Fruit fly (Drosophila melanogaster) whole organism: Measurements from ENCODE around the gene ppk23.
A peak's percentile ranks its signal among the peaks of the same experiment; 100 is the strongest.

ENCODE experiments used
- CG8478 ChIP-seq: fragments of >200 bp; optimal IDR thresholded peaks from 2 replicates; lab custom pipeline; 2018; ENCODE audit warnings: inconsistent platforms
- Dll ChIP-seq: fragments of >200 bp; optimal IDR thresholded peaks from 2 replicates; lab custom pipeline; 2017
- EcR ChIP-seq, 2 experiments: fragments of >200 bp; optimal IDR thresholded peaks; 2 replicates each; lab custom pipeline; 2017; ENCODE audit warnings: missing biosample characterization in 2 of 2, missing genetic modification characterization in 2 of 2, missing genetic modification reagents in 2 of 2
- pan ChIP-seq: fragments of >200 bp; optimal IDR thresholded peaks from 2 replicates; lab custom pipeline; 2017
- psq ChIP-seq: fragments of >200 bp; optimal IDR thresholded peaks from 2 replicates; lab custom pipeline; 2017
- usp ChIP-seq: fragments of >200 bp; optimal IDR thresholded peaks from 2 replicates; lab custom pipeline; 2017; ENCODE audit warnings: missing biosample characterization, missing genetic modification characterization, mixed read lengths

The ppk23 gene

DNA sequence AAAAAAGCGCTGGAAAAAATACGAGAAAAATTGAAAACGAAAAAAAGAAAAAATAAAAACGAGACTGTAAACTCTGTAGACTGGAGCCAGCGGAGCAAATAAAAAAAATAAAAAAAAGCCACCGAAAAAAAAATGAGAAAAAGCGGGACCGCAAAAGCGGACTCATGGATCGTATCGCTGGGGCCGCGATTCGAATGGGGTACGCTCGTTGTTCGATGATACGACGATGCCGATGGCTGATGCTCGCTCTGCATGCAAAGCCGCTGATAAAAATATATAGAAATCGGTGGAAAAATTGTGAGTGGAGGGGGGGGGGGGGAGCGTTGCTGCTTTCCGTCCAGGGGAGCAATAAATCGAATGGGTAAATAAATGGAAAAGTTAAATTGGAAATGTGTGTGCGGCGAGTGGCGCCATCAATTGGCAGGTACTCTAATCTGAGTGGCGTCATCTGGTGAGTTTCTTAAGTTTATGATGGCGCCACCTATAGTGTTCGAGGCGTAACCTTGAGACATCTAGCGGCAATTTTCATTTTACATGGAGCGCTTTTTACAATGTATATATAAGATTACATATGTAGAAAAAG is 37.4 kb downstream of the ppk23 start:
- no peak for TF ChIP-seq CG8478 (lab: Kevin White, UChicago)
- TF ChIP-seq psq (lab: Kevin White, UChicago), result no peak
- TF ChIP-seq EcR (GFP tag; optimal IDR thresholded peaks at IDR 0.05; lab: Kevin White, UChicago), result no peak

DNA sequence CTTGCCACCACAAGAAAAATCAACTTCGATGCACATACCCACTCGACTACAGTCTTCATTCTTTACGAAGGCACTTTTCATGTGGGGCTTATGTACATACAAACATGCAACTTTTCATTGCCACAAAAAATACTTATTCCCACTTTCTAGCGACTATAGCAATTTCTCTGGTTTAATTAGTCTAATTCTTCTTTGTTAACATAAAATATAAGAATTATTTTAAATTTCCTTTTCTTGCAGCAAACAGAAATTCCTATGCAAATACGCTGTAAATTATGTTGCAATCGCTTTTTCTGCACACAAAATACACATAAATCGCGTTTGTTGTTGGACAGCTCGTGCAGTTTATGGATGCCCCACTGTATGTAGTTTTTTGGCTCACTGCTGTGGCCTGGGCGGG is 44.6 kb downstream of the ppk23 start:
- no peak for TF ChIP-seq EcR (GFP tag; optimal IDR thresholded peaks at IDR 0.05; lab: Kevin White, UChicago)
- no peak for TF ChIP-seq pan (lab: Kevin White, UChicago)
- no peak for TF ChIP-seq usp (GFP tag; lab: Kevin White, UChicago)
- TF ChIP-seq Dll, result no peak
- no peak for TF ChIP-seq psq (lab: Kevin White, UChicago)
- TF ChIP-seq CG8478 (lab: Kevin White, UChicago), result no peak

DNA sequence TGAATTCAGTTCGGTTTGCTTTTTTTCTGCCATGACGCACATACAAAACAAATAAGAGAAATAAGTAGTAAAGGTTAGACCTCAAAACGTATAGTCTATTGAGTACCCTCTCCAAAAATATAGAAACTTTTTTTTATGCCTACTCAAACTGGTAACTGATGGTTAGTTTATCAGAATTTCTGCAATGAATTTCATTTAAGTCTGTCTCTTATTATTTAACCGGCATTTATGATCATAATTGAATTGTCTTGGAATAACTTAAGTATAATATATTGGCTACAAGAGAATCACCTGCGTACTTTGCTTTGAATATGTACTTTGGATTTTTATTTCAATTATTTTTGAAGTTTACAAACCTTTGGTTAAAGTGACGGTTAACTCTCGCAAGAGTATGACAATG is 45.5 kb downstream of the ppk23 start:
- TF ChIP-seq Dll, result no peak
- TF ChIP-seq pan (lab: Kevin White, UChicago), result no peak
- TF ChIP-seq EcR (GFP tag; optimal IDR thresholded peaks at IDR 0.05; lab: Kevin White, UChicago), result no peak
- TF ChIP-seq CG8478 (lab: Kevin White, UChicago), result no peak
- TF ChIP-seq usp (GFP tag; lab: Kevin White, UChicago), result no peak
- no peak for TF ChIP-seq psq (lab: Kevin White, UChicago)

DNA sequence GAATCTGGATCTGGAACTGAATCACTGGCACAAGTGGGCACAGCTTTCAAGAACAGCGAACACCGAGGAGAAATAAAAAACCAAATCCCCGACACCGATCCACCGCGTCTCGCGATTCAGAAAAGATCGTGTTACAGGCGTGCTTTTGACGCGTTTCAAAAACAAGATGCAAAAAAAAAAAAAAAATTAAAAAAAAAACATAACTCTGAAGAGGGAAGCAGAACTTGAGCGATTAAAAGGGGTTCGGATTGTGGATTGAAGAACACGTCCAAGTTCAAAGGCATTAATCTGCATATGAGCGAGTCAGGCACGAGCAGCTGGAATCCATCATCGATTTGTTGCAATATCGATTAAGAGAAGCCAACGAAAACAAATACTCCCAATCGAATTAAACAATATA is 46.5 kb downstream of the ppk23 start:
- TF ChIP-seq pan (lab: Kevin White, UChicago) (no peak), EcR (GFP tag; optimal IDR thresholded peaks at IDR 0.05; lab: Kevin White, UChicago) (no peak), psq (lab: Kevin White, UChicago) (no peak), Dll (no peak), usp (GFP tag; lab: Kevin White, UChicago) (no peak)

dm6 chrX:17520690-17521426 is 48.2 kb downstream of the ppk23 start:
- TF ChIP-seq psq (lab: Kevin White, UChicago) (no peak), EcR (GFP tag; optimal IDR thresholded peaks at IDR 0.05; lab: Kevin White, UChicago) (no peak), Dll (no peak), usp (GFP tag; lab: Kevin White, UChicago) (no peak), CG8478 (lab: Kevin White, UChicago) (no peak), pan (lab: Kevin White, UChicago) (no peak)

dm6 chrX:17518117-17518689 is 50.8 kb downstream of the ppk23 start:
- TF ChIP-seq psq (lab: Kevin White, UChicago) (no peak), pan (lab: Kevin White, UChicago) (peak; percentile 76), CG8478 (lab: Kevin White, UChicago) (no peak), Dll (no peak), usp (GFP tag; lab: Kevin White, UChicago) (no peak), EcR (GFP tag; optimal IDR thresholded peaks at IDR 0.05; lab: Kevin White, UChicago) (peak in 1 of 2 experiments; percentile 87)

DNA sequence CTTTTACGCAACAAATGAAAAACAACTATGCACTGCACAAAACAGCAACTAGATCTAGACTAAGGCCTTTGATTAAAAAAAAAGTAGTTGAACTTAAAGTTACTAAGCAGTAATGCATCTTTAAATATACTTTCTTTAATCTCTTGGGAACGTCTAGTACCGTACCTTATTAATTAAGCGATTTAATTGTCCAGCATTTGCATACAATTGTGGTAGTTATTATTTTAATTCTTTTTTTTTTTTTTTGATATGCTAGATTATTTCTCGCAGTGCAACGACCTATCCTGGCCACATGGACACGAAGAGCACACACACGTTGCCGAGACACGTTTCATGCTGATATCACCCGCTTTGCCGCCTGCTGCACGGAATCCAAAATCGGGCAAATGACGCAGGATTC is 52.3 kb downstream of the ppk23 start:
- TF ChIP-seq Dll (no peak), CG8478 (lab: Kevin White, UChicago) (no peak), usp (GFP tag; lab: Kevin White, UChicago) (no peak), psq (lab: Kevin White, UChicago) (no peak), EcR (GFP tag; optimal IDR thresholded peaks at IDR 0.05; lab: Kevin White, UChicago) (no peak), pan (lab: Kevin White, UChicago) (no peak)
